Worm (Caenorhabditis elegans) whole organism, late embryonic: ENCODE measurements around the gene alg-4.

Source experiments
- C08G9.2 ChIP-seq: sonication (generic microtip); optimal IDR thresholded peaks from 2 replicates; lab custom pipeline; 2016; ENCODE audit warnings: mild to moderate bottlenecking, missing genetic modification characterization, moderate library complexity, missing compliant biosample characterization
- F13H6.1 ChIP-seq: sonication (generic microtip); optimal IDR thresholded peaks from 2 replicates; lab custom pipeline; 2016; ENCODE audit warnings: missing genetic modification characterization, missing compliant biosample characterization
- ama-1 ChIP-seq: fragments of 150-350 bp; optimal IDR thresholded peaks from 2 replicates; lab custom pipeline; 2014
- ceh-18 ChIP-seq: sonication (generic microtip); optimal IDR thresholded peaks from 2 replicates; lab custom pipeline; 2016; ENCODE audit warnings: missing genetic modification characterization, missing compliant biosample characterization
- ceh-19 ChIP-seq: fragments of 200-800 bp; sonication (Bioruptor generic); optimal IDR thresholded peaks from 2 replicates; lab custom pipeline; 2018; ENCODE audit warnings: mild to moderate bottlenecking, missing genetic modification characterization, missing compliant biosample characterization
- ceh-34 ChIP-seq: sonication (generic microtip); optimal IDR thresholded peaks from 2 replicates; lab custom pipeline; 2016; ENCODE audit warnings: mild to moderate bottlenecking, missing genetic modification characterization, missing compliant biosample characterization
- elt-2 ChIP-seq: sonication (generic microtip); optimal IDR thresholded peaks from 2 replicates; lab custom pipeline; 2016; ENCODE audit warnings: missing genetic modification reagents, missing genetic modification characterization, missing compliant biosample characterization
- nfya-1 ChIP-seq: sonication (generic microtip); optimal IDR thresholded peaks from 2 replicates; lab custom pipeline; 2017; ENCODE audit warnings: missing genetic modification characterization, mild to moderate bottlenecking, missing compliant biosample characterization, antibody characterized with exemption, moderate library complexity
- nhr-11 ChIP-seq: fragments of 150-350 bp; optimal IDR thresholded peaks from 2 replicates; lab custom pipeline; 2014; ENCODE audit warnings: missing biosample characterization, missing genetic modification characterization
- pag-3 ChIP-seq: sonication (generic microtip); optimal IDR thresholded peaks from 2 replicates; lab custom pipeline; 2016; ENCODE audit warnings: missing compliant biosample characterization, missing genetic modification characterization, borderline replicate concordance
- pha-4 ChIP-seq: fragments of 150-350 bp; optimal IDR thresholded peaks from 2 replicates; lab custom pipeline; 2018; ENCODE audit warnings: missing biosample characterization, missing genetic modification reagents, missing genetic modification characterization
- pqm-1 ChIP-seq: sonication (generic microtip); optimal IDR thresholded peaks from 2 replicates; lab custom pipeline; 2016; ENCODE audit warnings: missing genetic modification characterization, missing compliant biosample characterization
- sox-4 ChIP-seq: sonication (generic microtip); optimal IDR thresholded peaks from 2 replicates; lab custom pipeline; 2017; ENCODE audit warnings: mild to moderate bottlenecking, missing genetic modification characterization, inconsistent platforms, missing compliant biosample characterization
- syd-9 ChIP-seq: sonication (generic microtip); optimal IDR thresholded peaks from 2 replicates; lab custom pipeline; 2016; ENCODE audit warnings: mild to moderate bottlenecking, missing genetic modification characterization, moderate library complexity, missing compliant biosample characterization

DNA sequence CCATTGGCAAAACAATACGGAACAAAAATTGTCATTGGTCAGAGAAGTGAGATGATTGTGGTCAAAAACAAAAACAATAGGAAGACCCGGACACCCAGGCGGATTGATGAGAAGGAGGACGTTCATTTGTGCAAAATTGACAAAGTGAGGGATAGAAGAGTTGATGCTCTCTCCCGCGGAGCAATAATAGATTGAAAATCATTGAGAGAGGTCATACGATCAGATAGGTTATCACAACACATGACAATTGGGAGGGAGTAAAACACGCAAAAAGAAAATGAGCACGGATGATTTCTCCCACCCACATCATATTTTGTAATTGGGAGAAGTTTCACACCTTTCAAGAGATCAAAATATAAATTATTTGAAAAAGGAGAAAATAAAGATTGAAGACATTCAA lies 5.6 kb downstream of the alg-4 start:
- TF ChIP-seq sox-4 (tag; lab: Kevin White, UChicago) (no peak), pha-4 (tag; lab: Kevin White, UChicago) (no peak), nhr-11 (tag; lab: Kevin White, UChicago) (no peak), pag-3 (tag; lab: Kevin White, UChicago) (no peak), ceh-18 (tag; lab: Kevin White, UChicago) (no peak), syd-9 (tag; lab: Kevin White, UChicago) (no peak), elt-2 (no peak), ceh-19 (GFP tag; lab: Kevin White, UChicago) (no peak), nfya-1 (no peak), pqm-1 (tag; lab: Kevin White, UChicago) (no peak), F13H6.1 (tag; lab: Kevin White, UChicago) (no peak), ceh-34 (tag; lab: Kevin White, UChicago) (no peak), ama-1 (no peak), C08G9.2 (tag; lab: Kevin White, UChicago) (no peak)
